Worm (Caenorhabditis elegans): ENCODE data around the gene nspc-3.
A peak's percentile ranks its signal among the peaks of the same experiment; 100 is the strongest.

Gene nspc-3

DNA sequence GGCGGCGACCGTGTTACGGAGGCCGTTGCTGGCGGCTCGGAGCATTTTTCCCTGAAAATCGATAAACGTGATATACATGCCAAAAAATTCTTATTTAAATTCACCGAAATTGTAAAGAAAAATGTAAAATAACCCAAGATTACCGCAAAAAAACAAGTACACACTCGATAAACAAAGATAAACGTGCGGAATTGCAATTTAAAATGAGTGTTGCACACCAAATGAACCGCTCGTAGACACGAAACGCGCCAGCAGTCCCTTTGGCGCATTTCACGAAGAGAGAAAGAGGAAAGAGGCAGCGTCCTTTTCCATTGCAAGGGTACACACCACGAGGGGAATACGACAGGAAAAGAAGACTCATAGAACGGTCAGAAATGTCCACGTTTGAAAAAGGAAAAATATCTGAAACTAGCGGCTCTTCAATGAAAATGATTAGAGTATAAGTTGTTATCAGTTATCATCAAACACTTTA is 9.1 kb downstream of the nspc-3 start, which contains the start of gene sdha-1 (continued):
- peak; percentile 79 for TF ChIP-seq lin-15B (tag; optimal IDR thresholded peaks at IDR 0.05)

DNA sequence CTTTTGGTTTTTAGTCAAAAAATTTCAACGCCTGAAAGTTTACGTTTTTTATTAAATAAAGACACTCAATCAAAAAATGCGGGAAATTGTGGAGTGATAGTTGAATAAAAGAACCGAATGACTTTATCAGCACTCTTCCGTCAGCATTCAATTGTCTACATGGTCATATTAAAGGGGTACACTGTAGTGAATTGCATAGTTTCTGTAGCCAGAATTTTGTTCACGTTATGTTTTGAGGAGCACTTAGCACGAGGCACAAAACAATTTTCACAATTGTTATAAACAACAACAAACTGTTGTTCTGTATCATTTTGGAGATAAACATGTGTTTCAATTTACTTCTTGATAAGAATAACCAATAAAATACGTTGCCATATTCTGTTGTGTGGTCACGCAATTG is 12.1 kb downstream of the nspc-3 start, which contains the start of gene D2021.4:
Gene D2021.4 (minus strand): TSS at position 48 of the 400 bp plus-strand sequence.
- TF ChIP-seq lin-15B (tag; optimal IDR thresholded peaks at IDR 0.05): no peak
- no peak for TF ChIP-seq sea-2 (GFP tag; optimal IDR thresholded peaks at IDR 0.05)
- TF ChIP-seq zag-1 (tag; optimal IDR thresholded peaks at IDR 0.05): no peak
- TF ChIP-seq nhr-25 (tag; optimal IDR thresholded peaks at IDR 0.05): no peak
- TF ChIP-seq lsy-12 (tag; optimal IDR thresholded peaks at IDR 0.05): no peak
- TF ChIP-seq elt-2 (tag; optimal IDR thresholded peaks at IDR 0.05): peak; percentile 87
- no peak for TF ChIP-seq snpc-4 (tag; optimal IDR thresholded peaks at IDR 0.05)
- no peak for TF ChIP-seq jun-1 (tag; optimal IDR thresholded peaks at IDR 0.05)
- no peak for TF ChIP-seq eor-1 (tag; optimal IDR thresholded peaks at IDR 0.05)
- no peak for TF ChIP-seq tbx-2 (tag; optimal IDR thresholded peaks at IDR 0.05)
- no peak for TF ChIP-seq ceh-9 (tag; optimal IDR thresholded peaks at IDR 0.05)
- TF ChIP-seq ceh-16 (tag; optimal IDR thresholded peaks at IDR 0.05): no peak
- TF ChIP-seq fkh-2 (tag; optimal IDR thresholded peaks at IDR 0.05): no peak
- TF ChIP-seq lin-39 (tag; optimal IDR thresholded peaks at IDR 0.05): no peak
- TF ChIP-seq pqm-1 (tag; optimal IDR thresholded peaks at IDR 0.05): peak; percentile 50
- TF ChIP-seq nhr-43 (tag; optimal IDR thresholded peaks at IDR 0.05; ENCODE audit: poor library complexity, severe bottlenecking): no peak
- no peak for TF ChIP-seq aly-2 (tag; optimal IDR thresholded peaks at IDR 0.05)
- TF ChIP-seq pha-4 (tag; optimal IDR thresholded peaks at IDR 0.05): peak; percentile 32

DNA sequence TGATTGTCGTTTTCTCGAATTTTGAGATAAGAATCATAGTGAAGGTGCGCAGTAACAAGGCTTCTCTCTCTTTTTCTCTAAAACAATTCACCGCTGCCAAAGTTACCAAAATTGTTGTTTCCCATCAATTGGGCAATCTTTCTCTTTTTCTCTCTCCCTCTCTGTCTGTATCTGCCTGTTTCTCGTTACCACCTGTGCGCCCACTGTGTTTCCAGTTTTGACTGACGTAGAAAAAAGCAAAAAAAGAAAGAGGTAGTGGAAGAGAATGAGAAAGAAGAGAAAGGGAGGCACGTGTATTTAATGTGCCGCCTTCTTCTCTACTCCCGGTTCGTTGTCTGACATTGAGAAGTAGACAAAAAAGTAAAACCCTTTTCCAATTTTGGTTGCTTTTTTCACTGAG is 13.2 kb downstream of the nspc-3 start:
- TF ChIP-seq mdl-1 (tag; optimal IDR thresholded peaks at IDR 0.05): peak; percentile 61
- TF ChIP-seq elt-2 (tag; optimal IDR thresholded peaks at IDR 0.05): peak; percentile 75
- TF ChIP-seq skn-1 (tag; optimal IDR thresholded peaks at IDR 0.05): peak; percentile 0
- TF ChIP-seq nhr-237 (tag; optimal IDR thresholded peaks at IDR 0.05): no peak
- TF ChIP-seq pqm-1 (tag; optimal IDR thresholded peaks at IDR 0.05): peak; percentile 27
- TF ChIP-seq nhr-76 (tag; optimal IDR thresholded peaks at IDR 0.05): no peak
- TF ChIP-seq ztf-4 (tag; optimal IDR thresholded peaks at IDR 0.05): no peak
- peak; percentile 24 for TF ChIP-seq egl-27 (tag; optimal IDR thresholded peaks at IDR 0.05)
- TF ChIP-seq hmg-11 (tag; optimal IDR thresholded peaks at IDR 0.05): peak; percentile 46
- TF ChIP-seq ZK546.5 (tag; optimal IDR thresholded peaks at IDR 0.05): no peak
- TF ChIP-seq nhr-77 (tag; optimal IDR thresholded peaks at IDR 0.05): no peak
- TF ChIP-seq nhr-23 (tag; optimal IDR thresholded peaks at IDR 0.05): peak; percentile 61
- no peak for TF ChIP-seq ceh-9 (tag; optimal IDR thresholded peaks at IDR 0.05)
- TF ChIP-seq nhr-67 (tag; optimal IDR thresholded peaks at IDR 0.05): no peak
- no peak for TF ChIP-seq fkh-2 (tag; optimal IDR thresholded peaks at IDR 0.05)
- peak; percentile 53 for TF ChIP-seq nfya-1 (tag; optimal IDR thresholded peaks at IDR 0.05; ENCODE audit: insufficient read depth)
- peak; percentile 96 for TF ChIP-seq nhr-25 (tag; optimal IDR thresholded peaks at IDR 0.05)
- peak; percentile 78 for TF ChIP-seq elt-1 (tag; optimal IDR thresholded peaks at IDR 0.05)
- TF ChIP-seq unc-39 (tag; optimal IDR thresholded peaks at IDR 0.05): no peak
- no peak for TF ChIP-seq lin-15B (tag; optimal IDR thresholded peaks at IDR 0.05)
- TF ChIP-seq ceh-82 (tag; optimal IDR thresholded peaks at IDR 0.05): no peak
- TF ChIP-seq R02D3.7 (tag; optimal IDR thresholded peaks at IDR 0.05): no peak
- peak; percentile 38 for TF ChIP-seq mml-1 (tag; optimal IDR thresholded peaks at IDR 0.05)
- no peak for TF ChIP-seq zag-1 (tag; optimal IDR thresholded peaks at IDR 0.05)
- TF ChIP-seq nhr-43 (tag; optimal IDR thresholded peaks at IDR 0.05; ENCODE audit: poor library complexity, severe bottlenecking): peak; percentile 26
- no peak for TF ChIP-seq nhr-28 (tag; optimal IDR thresholded peaks at IDR 0.05)
- TF ChIP-seq pha-4 (tag; optimal IDR thresholded peaks at IDR 0.05): peak; percentile 69

- no peak for TF ChIP-seq ceh-28 (tag; optimal IDR thresholded peaks at IDR 0.05)
- TF ChIP-seq pha-4 (tag; optimal IDR thresholded peaks at IDR 0.05): peak; percentile 45
- TF ChIP-seq hmg-11 (tag; optimal IDR thresholded peaks at IDR 0.05): peak; percentile 57
- peak; percentile 13 for TF ChIP-seq mdl-1 (tag; optimal IDR thresholded peaks at IDR 0.05)
- TF ChIP-seq nfya-1 (tag; optimal IDR thresholded peaks at IDR 0.05; ENCODE audit: insufficient read depth): peak; percentile 71
- TF ChIP-seq fos-1 (tag; optimal IDR thresholded peaks at IDR 0.05): no peak
- peak; percentile 3 for TF ChIP-seq nhr-23 (tag; optimal IDR thresholded peaks at IDR 0.05)
- TF ChIP-seq skn-1 (tag; optimal IDR thresholded peaks at IDR 0.05): peak; percentile 23
- no peak for TF ChIP-seq nhr-11 (tag; optimal IDR thresholded peaks at IDR 0.05)
- TF ChIP-seq lin-39 (tag; optimal IDR thresholded peaks at IDR 0.05): peak; percentile 80
- TF ChIP-seq lin-15B (tag; optimal IDR thresholded peaks at IDR 0.05): peak; percentile 76
- TF ChIP-seq mml-1 (tag; optimal IDR thresholded peaks at IDR 0.05): no peak
- TF ChIP-seq aly-2 (tag; optimal IDR thresholded peaks at IDR 0.05): no peak
Observed at ce11 chrX:8551687-8552327, 14.9 kb downstream of the nspc-3 start, which contains the start of gene dhhc-14. dhhc-14 (plus strand) TSS chrX:8552277.

Data from whole organism, L3 larva.